Fruit fly (Drosophila melanogaster): ENCODE measurements around the gene tub.

- TF ChIP-seq ttk (optimal IDR thresholded peaks at IDR 0.05): no peak
- TF ChIP-seq Sin3A (optimal IDR thresholded peaks at IDR 0.05): no peak
- no peak for TF ChIP-seq psq (optimal IDR thresholded peaks at IDR 0.05)
- no peak for TF ChIP-seq Myc (optimal IDR thresholded peaks at IDR 0.05)
- TF ChIP-seq h (optimal IDR thresholded peaks at IDR 0.05): no peak
- TF ChIP-seq insv (optimal IDR thresholded peaks at IDR 0.05): no peak
Observed at dm6 chr3R:4359625-4360024, 27.9 kb upstream of the tub start, which contains the start of gene CG1090.

Data from Kc167 (cell line).